Worm (Caenorhabditis elegans) whole organism, L2 larva: ENCODE data around the gene C28D4.5.

Source experiments
- R02D3.7 ChIP-seq: fragments of 150-350 bp; optimal IDR thresholded peaks from 2 replicates; lab custom pipeline; 2014; ENCODE audit warnings: missing biosample characterization, missing genetic modification characterization
- ZK546.5 ChIP-seq: sonication (generic microtip); optimal IDR thresholded peaks from 2 replicates; lab custom pipeline; 2017; ENCODE audit warnings: missing biosample characterization, missing genetic modification characterization
- ama-1 ChIP-seq: fragments of 150-350 bp; optimal IDR thresholded peaks from 2 replicates; lab custom pipeline; 2018; ENCODE audit warnings: inconsistent platforms
- egl-27 ChIP-seq: sonication (generic microtip); optimal IDR thresholded peaks from 3 replicates; lab custom pipeline; 2017; ENCODE audit warnings: missing biosample characterization, missing genetic modification reagents, missing genetic modification characterization
- fos-1 ChIP-seq: fragments of 150-350 bp; optimal IDR thresholded peaks from 2 replicates; lab custom pipeline; 2014; ENCODE audit warnings: missing biosample characterization, missing genetic modification characterization
- gmeb-1 ChIP-seq: fragments of 150-350 bp; optimal IDR thresholded peaks from 2 replicates; lab custom pipeline; 2014; ENCODE audit warnings: missing biosample characterization, missing genetic modification characterization
- lin-13 ChIP-seq: fragments of 150-350 bp; optimal IDR thresholded peaks from 2 replicates; lab custom pipeline; 2014; ENCODE audit warnings: missing biosample characterization, missing genetic modification reagents, missing genetic modification characterization
- lin-39 ChIP-seq: fragments of 150-350 bp; optimal IDR thresholded peaks from 2 replicates; lab custom pipeline; 2014; ENCODE audit warnings: missing biosample characterization, missing genetic modification reagents, missing genetic modification characterization
- nhr-23 ChIP-seq: fragments of 150-350 bp; optimal IDR thresholded peaks from 2 replicates; lab custom pipeline; 2014; ENCODE audit warnings: missing biosample characterization, missing genetic modification reagents, missing genetic modification characterization
- nhr-237 ChIP-seq: fragments of 150-350 bp; optimal IDR thresholded peaks from 2 replicates; lab custom pipeline; 2014; ENCODE audit warnings: missing biosample characterization, missing genetic modification characterization
- snpc-4 ChIP-seq: fragments of 150-350 bp; optimal IDR thresholded peaks from 2 replicates; lab custom pipeline; 2014; ENCODE audit warnings: missing biosample characterization, missing genetic modification characterization
- unc-62 ChIP-seq: fragments of 150-350 bp; optimal IDR thresholded peaks from 2 replicates; lab custom pipeline; 2014; ENCODE audit warnings: missing biosample characterization, missing genetic modification reagents, missing genetic modification characterization
- ztf-11 ChIP-seq: sonication (generic microtip); optimal IDR thresholded peaks from 2 replicates; lab custom pipeline; 2017; ENCODE audit warnings: missing biosample characterization, missing genetic modification characterization

- TF ChIP-seq ama-1 = no peak
- TF ChIP-seq nhr-237 (tag; lab: Kevin White, UChicago) = no peak
- no peak for TF ChIP-seq snpc-4 (tag; lab: Kevin White, UChicago)
- no peak for TF ChIP-seq lin-13
- no peak for TF ChIP-seq ZK546.5 (tag; lab: Kevin White, UChicago)
- no peak for TF ChIP-seq lin-39 (tag; lab: Kevin White, UChicago)
- no peak for TF ChIP-seq egl-27 (tag; lab: Kevin White, UChicago)
- no peak for TF ChIP-seq nhr-23 (tag; lab: Kevin White, UChicago)
- TF ChIP-seq fos-1 (tag; lab: Kevin White, UChicago) = no peak
- TF ChIP-seq ztf-11 = no peak
- TF ChIP-seq unc-62 (GFP tag; lab: Kevin White, UChicago) = no peak
- TF ChIP-seq R02D3.7 = no peak
- no peak for TF ChIP-seq gmeb-1 (tag; lab: Kevin White, UChicago)
Observed at ce11 chrIV:9725468-9725985, 21.1 kb downstream of the C28D4.5 start.
